Worm (Caenorhabditis elegans) whole organism, L3 larva: Measurements from ENCODE around the gene T25E4.2.
A peak's percentile ranks its signal among the peaks of the same experiment; 100 is the strongest.

Source experiments
- R02D3.7 ChIP-seq: fragments of 150-350 bp; optimal IDR thresholded peaks from 2 replicates; lab custom pipeline; 2014; ENCODE audit warnings: missing biosample characterization, missing genetic modification characterization
- ZK546.5 ChIP-seq: sonication (generic microtip); optimal IDR thresholded peaks from 2 replicates; lab custom pipeline; 2017; ENCODE audit warnings: missing biosample characterization, missing genetic modification characterization
- aly-2 ChIP-seq: fragments of 150-350 bp; optimal IDR thresholded peaks from 2 replicates; lab custom pipeline; 2014; ENCODE audit warnings: missing biosample characterization, missing genetic modification characterization
- ama-1 ChIP-seq: fragments of 150-350 bp; optimal IDR thresholded peaks from 2 replicates; lab custom pipeline; 2018
- ceh-16 ChIP-seq: sonication (generic microtip); optimal IDR thresholded peaks from 2 replicates; lab custom pipeline; 2017; ENCODE audit warnings: missing biosample characterization, missing genetic modification characterization
- ceh-28 ChIP-seq: fragments of 150-350 bp; optimal IDR thresholded peaks from 2 replicates; lab custom pipeline; 2014; ENCODE audit warnings: missing biosample characterization, missing genetic modification reagents, missing genetic modification characterization
- ceh-82 ChIP-seq: fragments of 150-350 bp; optimal IDR thresholded peaks from 2 replicates; lab custom pipeline; 2014; ENCODE audit warnings: missing biosample characterization, missing genetic modification characterization
- ceh-9 ChIP-seq: sonication (generic microtip); optimal IDR thresholded peaks from 2 replicates; lab custom pipeline; 2018; ENCODE audit warnings: missing biosample characterization, missing genetic modification characterization
- daf-12 ChIP-seq: fragments of 150-350 bp; optimal IDR thresholded peaks from 2 replicates; lab custom pipeline; 2014; ENCODE audit warnings: missing biosample characterization, missing genetic modification reagents, missing genetic modification characterization
- egl-27 ChIP-seq: sonication (generic microtip); optimal IDR thresholded peaks from 4 replicates; lab custom pipeline; 2017; ENCODE audit warnings: missing biosample characterization, missing genetic modification reagents, missing genetic modification characterization
- egl-5 ChIP-seq: fragments of 150-350 bp; optimal IDR thresholded peaks from 2 replicates; lab custom pipeline; 2017; ENCODE audit warnings: missing biosample characterization, missing genetic modification reagents, missing genetic modification characterization, inconsistent platforms
- elt-1 ChIP-seq: fragments of 150-350 bp; optimal IDR thresholded peaks from 2 replicates; lab custom pipeline; 2014; ENCODE audit warnings: missing biosample characterization, missing genetic modification characterization
- elt-2 ChIP-seq: sonication (generic microtip); optimal IDR thresholded peaks from 2 replicates; lab custom pipeline; 2016; ENCODE audit warnings: missing genetic modification reagents, mild to moderate bottlenecking, missing genetic modification characterization, missing compliant biosample characterization
- elt-3 ChIP-seq, 3 experiments: fragments of 150-350 bp in 1 of 3; sonication (generic microtip) in 2 of 3; optimal IDR thresholded peaks; 2 replicates in 2 of 3; 4 replicates in 1 of 3; lab custom pipeline; 2014 to 2017; ENCODE audit warnings: missing biosample characterization in 3 of 3, missing genetic modification characterization in 3 of 3
- eor-1 ChIP-seq, 2 experiments: fragments of 150-350 bp; optimal IDR thresholded peaks; 2 replicates each; lab custom pipeline; 2014 to 2018; ENCODE audit warnings: missing biosample characterization in 2 of 2, missing genetic modification characterization in 2 of 2
- fkh-10 ChIP-seq: sonication (generic microtip); optimal IDR thresholded peaks from 2 replicates; lab custom pipeline; 2017; ENCODE audit warnings: missing biosample characterization, missing genetic modification reagents, missing genetic modification characterization
- fkh-2 ChIP-seq: fragments of 150-350 bp; optimal IDR thresholded peaks from 2 replicates; lab custom pipeline; 2014; ENCODE audit warnings: missing biosample characterization, missing genetic modification reagents, missing genetic modification characterization
- fos-1 ChIP-seq: fragments of 150-350 bp; optimal IDR thresholded peaks from 2 replicates; lab custom pipeline; 2014; ENCODE audit warnings: missing biosample characterization, missing genetic modification characterization
- hmg-11 ChIP-seq: sonication (generic microtip); optimal IDR thresholded peaks from 2 replicates; lab custom pipeline; 2016; ENCODE audit warnings: missing genetic modification characterization, missing compliant biosample characterization
- jun-1 ChIP-seq: fragments of 150-350 bp; optimal IDR thresholded peaks from 2 replicates; lab custom pipeline; 2014; ENCODE audit warnings: missing biosample characterization, missing genetic modification reagents, missing genetic modification characterization
- lin-15B ChIP-seq: fragments of 150-350 bp; optimal IDR thresholded peaks from 2 replicates; lab custom pipeline; 2014; ENCODE audit warnings: missing biosample characterization, missing genetic modification characterization
- lin-39 ChIP-seq: fragments of 150-350 bp; optimal IDR thresholded peaks from 2 replicates; lab custom pipeline; 2018; ENCODE audit warnings: missing biosample characterization, missing genetic modification reagents, missing genetic modification characterization
- lsy-12 ChIP-seq: sonication (generic microtip); optimal IDR thresholded peaks from 2 replicates; lab custom pipeline; 2016; ENCODE audit warnings: mild to moderate bottlenecking, missing genetic modification characterization, missing compliant biosample characterization
- mdl-1 ChIP-seq: fragments of 150-350 bp; optimal IDR thresholded peaks from 2 replicates; lab custom pipeline; 2014; ENCODE audit warnings: missing biosample characterization, missing genetic modification characterization
- mml-1 ChIP-seq: fragments of 150-350 bp; sonication (generic microtip); optimal IDR thresholded peaks from 3 replicates; lab custom pipeline; 2014; ENCODE audit warnings: missing biosample characterization, missing genetic modification characterization
- nfya-1 ChIP-seq: sonication (generic microtip); optimal IDR thresholded peaks from 2 replicates; lab custom pipeline; 2017; ENCODE audit warnings: missing genetic modification characterization, mild to moderate bottlenecking, missing compliant biosample characterization, antibody characterized with exemption, moderate library complexity; ENCODE audit not compliant: insufficient read depth
- nhr-11 ChIP-seq: fragments of 150-350 bp; optimal IDR thresholded peaks from 2 replicates; lab custom pipeline; 2014; ENCODE audit warnings: missing biosample characterization, missing genetic modification characterization
- nhr-12 ChIP-seq: fragments of 150-350 bp; optimal IDR thresholded peaks from 2 replicates; lab custom pipeline; 2014; ENCODE audit warnings: missing biosample characterization, missing genetic modification characterization
- nhr-23 ChIP-seq: fragments of 150-350 bp; optimal IDR thresholded peaks from 2 replicates; lab custom pipeline; 2014; ENCODE audit warnings: missing biosample characterization, missing genetic modification reagents, missing genetic modification characterization
- nhr-237 ChIP-seq: fragments of 150-350 bp; optimal IDR thresholded peaks from 2 replicates; lab custom pipeline; 2014; ENCODE audit warnings: missing biosample characterization, missing genetic modification characterization
- nhr-25 ChIP-seq: sonication (generic microtip); optimal IDR thresholded peaks from 2 replicates; lab custom pipeline; 2017; ENCODE audit warnings: missing biosample characterization, missing genetic modification characterization
- nhr-28 ChIP-seq: fragments of 150-350 bp; optimal IDR thresholded peaks from 2 replicates; lab custom pipeline; 2014; ENCODE audit warnings: missing biosample characterization, missing genetic modification characterization
- nhr-43 ChIP-seq: sonication (generic microtip); optimal IDR thresholded peaks from 2 replicates; lab custom pipeline; 2016; ENCODE audit warnings: mild to moderate bottlenecking, missing genetic modification characterization, missing compliant biosample characterization; ENCODE audit not compliant: poor library complexity, severe bottlenecking
- nhr-67 ChIP-seq: fragments of 150-350 bp; optimal IDR thresholded peaks from 2 replicates; lab custom pipeline; 2014; ENCODE audit warnings: missing biosample characterization, missing genetic modification characterization
- nhr-76 ChIP-seq: fragments of 150-350 bp; sonication (generic microtip); optimal IDR thresholded peaks from 5 replicates; lab custom pipeline; 2014; ENCODE audit warnings: missing biosample characterization, missing genetic modification characterization
- nhr-77 ChIP-seq: fragments of 150-350 bp; optimal IDR thresholded peaks from 2 replicates; lab custom pipeline; 2014; ENCODE audit warnings: missing biosample characterization, missing genetic modification characterization
- pha-4 ChIP-seq: fragments of 150-350 bp; optimal IDR thresholded peaks from 2 replicates; lab custom pipeline; 2014; ENCODE audit warnings: missing biosample characterization, missing genetic modification reagents, missing genetic modification characterization
- pqm-1 ChIP-seq: fragments of 150-350 bp; optimal IDR thresholded peaks from 2 replicates; lab custom pipeline; 2017; ENCODE audit warnings: missing biosample characterization, missing genetic modification characterization, inconsistent platforms
- sea-2 ChIP-seq: fragments of 150-350 bp; sonication (generic microtip); optimal IDR thresholded peaks from 4 replicates; lab custom pipeline; 2014; ENCODE audit warnings: missing biosample characterization, missing genetic modification reagents, missing genetic modification characterization
- skn-1 ChIP-seq: fragments of 150-350 bp; optimal IDR thresholded peaks from 2 replicates; lab custom pipeline; 2014; ENCODE audit warnings: missing biosample characterization, missing genetic modification characterization
- snpc-4 ChIP-seq: fragments of 150-350 bp; optimal IDR thresholded peaks from 2 replicates; lab custom pipeline; 2014; ENCODE audit warnings: missing biosample characterization, missing genetic modification characterization
- tbx-2 ChIP-seq: sonication (generic microtip); optimal IDR thresholded peaks from 2 replicates; lab custom pipeline; 2016; ENCODE audit warnings: mild to moderate bottlenecking, missing genetic modification characterization, missing compliant biosample characterization
- unc-39 ChIP-seq: sonication (generic microtip); optimal IDR thresholded peaks from 4 replicates; lab custom pipeline; 2017; ENCODE audit warnings: missing biosample characterization, missing genetic modification characterization
- unc-62 ChIP-seq: fragments of 150-350 bp; sonication (generic microtip); optimal IDR thresholded peaks from 4 replicates; lab custom pipeline; 2014; ENCODE audit warnings: missing biosample characterization, missing genetic modification reagents, missing genetic modification characterization
- zag-1 ChIP-seq: fragments of 150-350 bp; optimal IDR thresholded peaks from 2 replicates; lab custom pipeline; 2014; ENCODE audit warnings: missing biosample characterization, missing genetic modification characterization
- ztf-11 ChIP-seq: fragments of 150-350 bp; optimal IDR thresholded peaks from 2 replicates; lab custom pipeline; 2014; ENCODE audit warnings: missing biosample characterization, missing genetic modification characterization
- ztf-4 ChIP-seq: fragments of 150-350 bp; optimal IDR thresholded peaks from 2 replicates; lab custom pipeline; 2014; ENCODE audit warnings: missing biosample characterization, missing genetic modification characterization

T25E4.2 gene

DNA sequence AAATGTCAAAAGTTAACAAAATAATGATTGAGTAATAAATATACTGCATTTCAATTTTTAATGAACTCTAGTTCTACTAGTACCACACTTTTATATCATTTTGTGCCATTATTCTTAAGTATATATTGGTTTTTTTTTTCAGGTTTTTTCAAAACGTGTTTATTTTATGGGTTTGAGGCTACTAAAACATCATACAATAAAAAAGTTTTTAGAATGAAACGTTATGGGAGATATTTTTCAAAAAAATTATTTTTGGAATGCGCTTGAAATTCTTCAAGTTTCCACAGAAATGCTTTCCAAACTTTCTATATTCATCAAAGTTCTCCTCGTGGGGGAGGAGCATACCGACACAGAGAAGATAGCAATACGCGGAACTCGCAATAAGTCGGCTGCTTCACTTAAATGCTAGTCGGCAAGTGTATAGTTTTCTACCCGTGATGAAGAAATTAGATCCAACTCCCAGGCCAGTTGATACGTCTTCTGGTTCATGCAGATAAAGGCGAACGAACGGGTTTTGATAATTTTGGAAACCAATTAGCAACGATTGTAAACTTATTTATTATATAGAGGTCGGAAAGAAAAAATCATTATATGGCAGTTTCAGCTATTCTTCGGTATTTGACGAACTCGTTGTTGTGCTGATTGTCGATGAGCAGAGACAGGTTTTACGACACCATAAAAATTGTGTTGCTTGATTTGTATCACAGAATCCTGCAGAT lies 17.3 kb upstream of the T25E4.2 start, which contains the start of gene C17G10.10:
TSS of gene C17G10.10 (minus strand) at position 51 of the 719 bp plus-strand sequence.
- TF ChIP-seq nhr-11 (tag; lab: Kevin White, UChicago) = no peak
- no peak for TF ChIP-seq ceh-16
- peak; percentile 55 for TF ChIP-seq pqm-1
- no peak for TF ChIP-seq ZK546.5 (tag; lab: Kevin White, UChicago)
- peak; percentile 83 for TF ChIP-seq elt-2 (tag; lab: Kevin White, UChicago)
- TF ChIP-seq hmg-11 (tag; lab: Kevin White, UChicago) = peak; percentile 60
- TF ChIP-seq ceh-9 (tag; lab: Kevin White, UChicago) = no peak
- TF ChIP-seq nhr-28 (tag; lab: Kevin White, UChicago) = peak; percentile 30
- TF ChIP-seq nhr-12 (tag; lab: Kevin White, UChicago) = peak; percentile 9
- TF ChIP-seq ama-1 (lab: Kevin White, UChicago) = peak; percentile 93
- peak; percentile 60 for TF ChIP-seq lin-15B (tag; lab: Kevin White, UChicago)
- no peak for TF ChIP-seq egl-27
- TF ChIP-seq lsy-12 = peak; percentile 61
- no peak for TF ChIP-seq sea-2 (GFP tag; lab: Kevin White, UChicago)
- peak in 1 of 3 experiments; percentile 30 for TF ChIP-seq elt-3 (tag; optimal IDR thresholded peaks at IDR 0.05; lab: Kevin White, UChicago)
- peak; percentile 49 for TF ChIP-seq pha-4 (tag; lab: Kevin White, UChicago)
- TF ChIP-seq egl-5 (tag; lab: Kevin White, UChicago) = peak; percentile 54
- no peak for TF ChIP-seq eor-1 (tag; optimal IDR thresholded peaks at IDR 0.05; lab: Kevin White, UChicago)
- TF ChIP-seq aly-2 = no peak
- TF ChIP-seq mdl-1 = peak; percentile 34
- TF ChIP-seq tbx-2 = peak; percentile 33
- TF ChIP-seq ceh-28 (tag; lab: Kevin White, UChicago) = peak; percentile 47
- peak; percentile 82 for TF ChIP-seq nhr-25
- no peak for TF ChIP-seq fkh-10
- TF ChIP-seq fos-1 (tag; lab: Kevin White, UChicago) = no peak
- TF ChIP-seq nfya-1 (tag; lab: Kevin White, UChicago) = peak; percentile 75
- no peak for TF ChIP-seq zag-1 (tag; lab: Kevin White, UChicago)
- TF ChIP-seq daf-12 (tag; lab: Kevin White, UChicago) = no peak
- TF ChIP-seq fkh-2 (tag; lab: Kevin White, UChicago) = no peak
- no peak for TF ChIP-seq ztf-4 (tag; lab: Kevin White, UChicago)
- peak; percentile 29 for TF ChIP-seq jun-1 (tag; lab: Kevin White, UChicago)
- TF ChIP-seq nhr-76 (tag; lab: Kevin White, UChicago) = no peak
- TF ChIP-seq lin-39 (tag; lab: Kevin White, UChicago) = peak; percentile 38
- TF ChIP-seq skn-1 (tag; lab: Kevin White, UChicago) = peak; percentile 9
- peak; percentile 89 for TF ChIP-seq nhr-77
- no peak for TF ChIP-seq mml-1
- peak; percentile 99 for TF ChIP-seq snpc-4
- TF ChIP-seq unc-62 (GFP tag; lab: Kevin White, UChicago) = no peak
- TF ChIP-seq nhr-23 (tag; lab: Kevin White, UChicago) = peak; percentile 84
- no peak for TF ChIP-seq ztf-11 (tag; lab: Kevin White, UChicago)
- TF ChIP-seq nhr-43 (tag; lab: Kevin White, UChicago) = peak; percentile 89
- peak; percentile 10 for TF ChIP-seq R02D3.7
- TF ChIP-seq elt-1 (tag; lab: Kevin White, UChicago) = no peak
- no peak for TF ChIP-seq nhr-67
- peak; percentile 60 for TF ChIP-seq ceh-82 (tag; lab: Kevin White, UChicago)
- no peak for TF ChIP-seq nhr-237
- TF ChIP-seq unc-39 (tag; lab: Kevin White, UChicago) = no peak
